Worm (Caenorhabditis elegans): ENCODE data around the gene lido-14.

Gene lido-14

DNA sequence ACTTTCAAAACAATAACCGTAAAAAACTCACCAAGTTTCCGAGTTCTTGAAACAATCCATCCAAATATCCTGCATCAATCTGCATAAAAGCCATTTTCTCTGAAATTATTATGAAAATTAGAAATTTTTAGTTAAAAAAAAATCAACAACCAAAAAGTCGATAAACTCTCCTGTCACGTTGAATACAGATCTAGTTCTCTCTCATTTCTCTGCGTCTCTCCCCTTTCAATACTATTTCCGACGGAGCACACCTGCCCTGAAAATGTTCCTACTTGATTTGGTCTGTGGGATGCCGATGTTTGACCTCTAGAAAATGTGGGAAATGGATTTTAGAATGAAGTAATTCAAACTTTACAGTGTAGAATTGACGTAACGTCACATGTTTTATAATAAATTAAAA lies 28.6 kb downstream of the lido-14 start, which contains the start of gene T06D4.6:
Gene T06D4.6, minus strand, starts transcription at position 101 of the 400 bp plus-strand sequence.
- TF ChIP-seq bed-3 (GFP tag; optimal IDR thresholded peaks at IDR 0.05) (no peak), drap-1 (GFP tag; optimal IDR thresholded peaks at IDR 0.05) (no peak), lsy-2 (tag; optimal IDR thresholded peaks at IDR 0.05) (no peak), nhr-12 (tag; optimal IDR thresholded peaks at IDR 0.05) (no peak), ceh-83 (GFP tag; optimal IDR thresholded peaks at IDR 0.05) (no peak), tbx-8 (GFP tag; optimal IDR thresholded peaks at IDR 0.05) (no peak)

ce11 chrII:3395484-3395883 lies 36.5 kb downstream of the lido-14 start, which contains the start of gene nep-20:
Gene nep-20 (minus strand): TSS chrII:3395584.
- TF ChIP-seq pha-4 (tag; optimal IDR thresholded peaks at IDR 0.05), result no peak
- no peak for TF ChIP-seq ceh-43 (GFP tag; optimal IDR thresholded peaks at IDR 0.05)
- TF ChIP-seq drap-1 (GFP tag; optimal IDR thresholded peaks at IDR 0.05), result no peak
- TF ChIP-seq ceh-83 (GFP tag; optimal IDR thresholded peaks at IDR 0.05), result no peak

ce11 chrII:3399212-3399611 lies 40.3 kb downstream of the lido-14 start, which contains the start of gene nep-9:
Gene nep-9 (minus strand): TSS chrII:3399312.
- TF ChIP-seq elt-3 (tag; optimal IDR thresholded peaks at IDR 0.05) (no peak), bed-3 (GFP tag; optimal IDR thresholded peaks at IDR 0.05) (no peak), unc-39 (tag; optimal IDR thresholded peaks at IDR 0.05) (no peak), ham-2 (GFP tag; optimal IDR thresholded peaks at IDR 0.05) (no peak), mab-5 (tag; optimal IDR thresholded peaks at IDR 0.05) (no peak), zip-8 (tag; optimal IDR thresholded peaks at IDR 0.05) (no peak)

ce11 chrII:3402854-3403253 lies 43.9 kb downstream of the lido-14 start, which contains the start of gene nep-10:
Gene nep-10 (minus strand): TSS chrII:3402954.
- no peak for TF ChIP-seq unc-62 (GFP tag; optimal IDR thresholded peaks at IDR 0.05)
- no peak for TF ChIP-seq ceh-83 (GFP tag; optimal IDR thresholded peaks at IDR 0.05)
- no peak for TF ChIP-seq unc-120 (tag; optimal IDR thresholded peaks at IDR 0.05; ENCODE audit: poor library complexity, severe bottlenecking)
- no peak for TF ChIP-seq pha-4 (tag; optimal IDR thresholded peaks at IDR 0.05)

DNA sequence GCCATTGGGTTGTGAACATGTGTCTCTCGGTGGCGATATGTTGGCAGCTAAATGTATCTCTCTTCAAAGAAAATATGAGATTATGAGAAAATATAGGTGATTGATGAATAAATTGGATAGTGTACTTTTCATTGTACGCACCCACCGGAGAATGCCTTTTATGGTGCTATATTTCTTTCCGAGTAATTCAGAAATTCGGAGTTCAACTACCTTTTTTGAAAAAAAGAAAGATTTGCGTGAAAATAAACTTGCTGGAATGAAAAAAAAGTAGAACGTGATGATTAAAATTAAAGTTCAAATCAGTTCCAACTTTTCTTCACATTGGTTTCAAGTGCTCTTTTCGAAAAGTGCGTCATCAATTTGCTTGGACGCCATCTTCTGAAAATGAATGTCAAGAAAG lies 44.6 kb downstream of the lido-14 start, which contains the start of gene nep-8:
Gene nep-8, plus strand, starts transcription at position 301 of the 400 bp plus-strand sequence.
- TF ChIP-seq hlh-1 (tag; optimal IDR thresholded peaks at IDR 0.05) (no peak), sptf-1 (tag; optimal IDR thresholded peaks at IDR 0.05) (no peak), lsy-2 (tag; optimal IDR thresholded peaks at IDR 0.05) (no peak), ceh-43 (GFP tag; optimal IDR thresholded peaks at IDR 0.05) (no peak), zip-8 (tag; optimal IDR thresholded peaks at IDR 0.05) (no peak), unc-120 (tag; optimal IDR thresholded peaks at IDR 0.05; ENCODE audit: poor library complexity, severe bottlenecking) (no peak)

Measured in whole organism, mixed stage, embryonic.